Worm (Caenorhabditis elegans) whole organism, L2 larva: ENCODE data around the gene fipr-13.
A peak's percentile ranks its signal among the peaks of the same experiment; 100 is the strongest.

Experiments used
- F13H6.1 ChIP-seq: sonication (generic microtip); optimal IDR thresholded peaks from 2 replicates; lab custom pipeline; 2016; ENCODE audit warnings: missing genetic modification characterization, missing compliant biosample characterization
- alr-1 ChIP-seq: fragments of 150-350 bp; optimal IDR thresholded peaks from 2 replicates; lab custom pipeline; 2014; ENCODE audit warnings: missing biosample characterization, missing genetic modification characterization
- aly-2 ChIP-seq: fragments of 150-350 bp; optimal IDR thresholded peaks from 2 replicates; lab custom pipeline; 2014; ENCODE audit warnings: missing biosample characterization, missing genetic modification characterization
- ama-1 ChIP-seq: fragments of 150-350 bp; optimal IDR thresholded peaks from 2 replicates; lab custom pipeline; 2018; ENCODE audit warnings: inconsistent platforms
- elt-1 ChIP-seq: fragments of 150-350 bp; optimal IDR thresholded peaks from 2 replicates; lab custom pipeline; 2014; ENCODE audit warnings: missing biosample characterization, missing genetic modification characterization
- nhr-11 ChIP-seq: fragments of 150-350 bp; optimal IDR thresholded peaks from 2 replicates; lab custom pipeline; 2014; ENCODE audit warnings: missing biosample characterization, missing genetic modification characterization
- nhr-12 ChIP-seq: fragments of 150-350 bp; optimal IDR thresholded peaks from 2 replicates; lab custom pipeline; 2014; ENCODE audit warnings: missing biosample characterization, missing genetic modification characterization
- nhr-23 ChIP-seq: fragments of 150-350 bp; optimal IDR thresholded peaks from 2 replicates; lab custom pipeline; 2014; ENCODE audit warnings: missing biosample characterization, missing genetic modification reagents, missing genetic modification characterization
- nhr-237 ChIP-seq: fragments of 150-350 bp; optimal IDR thresholded peaks from 2 replicates; lab custom pipeline; 2014; ENCODE audit warnings: missing biosample characterization, missing genetic modification characterization
- snpc-4 ChIP-seq: fragments of 150-350 bp; optimal IDR thresholded peaks from 2 replicates; lab custom pipeline; 2014; ENCODE audit warnings: missing biosample characterization, missing genetic modification characterization
- unc-62 ChIP-seq: fragments of 150-350 bp; optimal IDR thresholded peaks from 2 replicates; lab custom pipeline; 2014; ENCODE audit warnings: missing biosample characterization, missing genetic modification reagents, missing genetic modification characterization
- ztf-11 ChIP-seq: sonication (generic microtip); optimal IDR thresholded peaks from 2 replicates; lab custom pipeline; 2017; ENCODE audit warnings: missing biosample characterization, missing genetic modification characterization

DNA sequence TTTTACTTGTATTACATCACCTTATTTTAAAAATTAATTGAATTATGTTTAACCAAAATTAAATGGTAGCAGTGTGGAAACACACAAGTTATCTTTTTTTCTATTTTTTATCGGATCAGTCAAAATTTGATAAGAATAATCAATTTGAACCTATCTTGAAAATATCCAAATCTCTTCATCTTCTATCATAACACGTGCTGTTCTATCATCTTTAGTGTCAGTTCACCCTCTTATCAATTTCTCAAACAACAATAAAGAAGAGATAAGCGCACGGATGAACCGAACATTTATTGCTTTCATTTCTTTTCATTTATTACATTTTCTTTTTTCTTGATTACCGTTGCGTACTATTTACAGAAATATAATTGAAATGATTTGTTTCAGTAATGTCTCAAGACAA lies 22.8 kb downstream of the fipr-13 start, which contains the start of gene R04B5.5:
- TF ChIP-seq nhr-12 (tag; lab: Kevin White, UChicago), result no peak
- TF ChIP-seq ama-1 (lab: Kevin White, UChicago), result no peak
- no peak for TF ChIP-seq elt-1 (tag; lab: Kevin White, UChicago)
- TF ChIP-seq nhr-237 (tag; lab: Kevin White, UChicago), result no peak
- TF ChIP-seq alr-1, result no peak
- no peak for TF ChIP-seq snpc-4
- TF ChIP-seq unc-62 (GFP tag; lab: Kevin White, UChicago), result no peak
- no peak for TF ChIP-seq ztf-11
- no peak for TF ChIP-seq aly-2 (tag; lab: Kevin White, UChicago)
- TF ChIP-seq F13H6.1 (tag; lab: Kevin White, UChicago), result peak; percentile 29
- TF ChIP-seq nhr-11 (tag; lab: Kevin White, UChicago), result no peak
- TF ChIP-seq nhr-23 (tag; lab: Kevin White, UChicago), result no peak
